Worm (Caenorhabditis elegans): ENCODE measurements around the gene F44A2.5.

- TF ChIP-seq tbx-2 (tag; optimal IDR thresholded peaks at IDR 0.05) (no peak), unc-55 (GFP tag; optimal IDR thresholded peaks at IDR 0.05) (no peak), pros-1 (tag; optimal IDR thresholded peaks at IDR 0.05) (no peak), elt-2 (tag; optimal IDR thresholded peaks at IDR 0.05) (no peak), pha-4 (tag; optimal IDR thresholded peaks at IDR 0.05) (no peak), ceh-9 (tag; optimal IDR thresholded peaks at IDR 0.05) (no peak), ama-1 (optimal IDR thresholded peaks at IDR 0.05) (no peak), nfya-1 (tag; optimal IDR thresholded peaks at IDR 0.05) (no peak), madf-2 (tag; optimal IDR thresholded peaks at IDR 0.05) (no peak), fax-1 (tag; optimal IDR thresholded peaks at IDR 0.05) (no peak), dmd-4 (tag; optimal IDR thresholded peaks at IDR 0.05; ENCODE audit: borderline replicate concordance) (no peak)
These were observed 34.7 kb upstream of the F44A2.5 start for ce11 chrV:9262708-9263107.
